Fruit fly (Drosophila melanogaster) whole organism, embryonic: ENCODE measurements around the gene mthl14.

Experiments
- CG11085 ChIP-seq: fragments of 200-800 bp; sonication (Bioruptor generic); IDR thresholded peaks from 2 replicates; pipeline ENCODE4 v1.3.6; 2022; ENCODE audit warnings: missing biosample characterization, missing genetic modification characterization
- CG15479 ChIP-seq: fragments of 200-800 bp; sonication (Bioruptor generic); optimal IDR thresholded peaks from 3 replicates; lab custom pipeline; 2019; ENCODE audit warnings: missing biosample characterization, mild to moderate bottlenecking, missing genetic modification characterization, moderate library complexity
- cad ChIP-seq: fragments of >200 bp; optimal IDR thresholded peaks from 2 replicates; lab custom pipeline; 2017; ENCODE audit warnings: missing biosample characterization, missing genetic modification characterization
- tll ChIP-seq, 2 experiments: fragments of 200-800 bp in 1 of 2; fragments of >200 bp in 1 of 2; sonication (Bioruptor generic) in 1 of 2; optimal IDR thresholded peaks; 2 replicates each; lab custom pipeline; 2017 to 2019; ENCODE audit warnings: missing biosample characterization in 2 of 2, missing genetic modification characterization in 2 of 2, mild to moderate bottlenecking in 1 of 2, moderate library complexity in 1 of 2
- unc-4 ChIP-seq: fragments of 200-800 bp; sonication (Bioruptor generic); IDR thresholded peaks from 2 replicates; pipeline ENCODE4 v1.3.6; 2022; ENCODE audit warnings: missing biosample characterization, missing genetic modification characterization; ENCODE audit not compliant: partially characterized antibody

Gene mthl14

DNA sequence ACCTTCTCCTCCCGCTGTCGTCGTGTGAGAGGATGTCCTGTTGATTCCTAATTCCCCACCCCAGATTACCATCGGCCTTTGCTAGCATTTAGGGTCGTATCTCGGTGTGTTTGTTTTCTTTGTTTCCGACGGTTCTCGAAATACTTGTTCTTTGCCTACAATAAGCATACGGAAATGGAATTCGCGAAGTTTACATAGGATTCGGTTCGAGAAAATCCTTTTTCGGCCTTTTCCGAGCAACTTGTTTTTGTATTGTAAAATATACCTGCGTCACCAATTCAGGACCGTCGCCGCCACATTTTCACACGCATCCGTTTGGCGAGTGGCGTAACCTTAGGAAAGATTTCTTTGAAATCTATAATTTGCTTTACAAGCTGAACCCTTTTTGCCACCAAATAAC is 51.2 kb downstream of the mthl14 start:
- peak in 1 of 2 experiments; percentile 52 for TF ChIP-seq tll (GFP tag; optimal IDR thresholded peaks at IDR 0.05; lab: Kevin White, UChicago)
- TF ChIP-seq unc-4 (GFP tag; lab: Robert Waterston, UW) = no peak
- no peak for TF ChIP-seq CG11085 (GFP tag; lab: Robert Waterston, UW)
- peak; percentile 56 for TF ChIP-seq cad
- peak; percentile 69 for TF ChIP-seq CG15479
- TF ChIP-seq, all 482 proteins: peak for 3
